Worm (Caenorhabditis elegans) whole organism, young adult: ENCODE results near the gene F01G10.9.

Source experiments
- C06A6.2 ChIP-seq: fragments of 200-800 bp; sonication (Bioruptor generic); conservative IDR thresholded peaks from 2 replicates; pipeline ENCODE4 v1.3.6; 2022; ENCODE audit warnings: missing genetic modification characterization, missing compliant biosample characterization
- F49E8.2 ChIP-seq: sonication (generic microtip); optimal IDR thresholded peaks from 3 replicates; lab custom pipeline; 2017; ENCODE audit warnings: missing genetic modification characterization, mild to moderate bottlenecking, missing compliant biosample characterization, antibody characterized with exemption, moderate library complexity; ENCODE audit not compliant: insufficient read depth
- F52B5.7 ChIP-seq: sonication (generic microtip); optimal IDR thresholded peaks from 2 replicates; lab custom pipeline; 2016; ENCODE audit warnings: mild to moderate bottlenecking, missing genetic modification characterization, missing compliant biosample characterization
- ama-1 ChIP-seq, 3 experiments: fragments of 150-350 bp in 1 of 3; sonication (generic microtip) in 2 of 3; optimal IDR thresholded peaks; 2 replicates each; lab custom pipeline; 2014 to 2018; ENCODE audit warnings: missing biosample characterization in 2 of 3, missing genetic modification characterization in 2 of 3, missing genetic modification reagents in 2 of 3
- nhr-27 ChIP-seq: fragments of 200-800 bp; sonication (Bioruptor generic); optimal IDR thresholded peaks from 2 replicates; lab custom pipeline; 2018; ENCODE audit warnings: mild to moderate bottlenecking, missing genetic modification characterization, moderate library complexity, missing compliant biosample characterization
- ztf-28 ChIP-seq: fragments of 200-800 bp; sonication (Bioruptor generic); IDR thresholded peaks from 2 replicates; pipeline ENCODE4 v1.3.6; 2022; ENCODE audit warnings: missing genetic modification reagents, missing genetic modification characterization, missing compliant biosample characterization

DNA sequence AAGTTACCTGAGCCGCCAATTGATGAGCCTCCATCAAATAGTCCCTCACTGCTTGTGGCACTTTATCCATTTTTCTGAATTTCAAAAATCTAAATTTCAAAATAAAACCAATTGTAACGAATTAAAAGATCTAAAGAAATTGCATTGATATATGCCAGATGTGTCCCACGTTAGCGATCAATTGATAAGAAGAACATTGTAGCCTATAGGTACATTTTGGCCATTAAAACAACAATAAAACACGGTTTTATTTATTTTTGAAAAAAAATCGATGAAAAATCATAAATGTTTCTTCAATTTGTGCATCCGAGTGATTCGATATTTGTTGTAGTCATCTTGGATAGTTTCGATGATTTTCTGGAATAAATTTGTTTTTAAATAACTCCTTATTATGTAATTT is 20.4 kb downstream of the F01G10.9 start, which contains the start of gene ech-8:
- TF ChIP-seq ztf-28 (GFP tag; lab: Robert Waterston, UW) (no peak), ama-1 (optimal IDR thresholded peaks at IDR 0.05; lab: Kevin White, UChicago) (no peak), ama-1 (GFP tag; optimal IDR thresholded peaks at IDR 0.05; lab: Kevin White, UChicago) (no peak), F52B5.7 (tag; lab: Kevin White, UChicago) (no peak), F49E8.2 (tag; lab: Kevin White, UChicago) (no peak), nhr-27 (tag; lab: Kevin White, UChicago) (no peak), C06A6.2 (no peak)
